Worm (Caenorhabditis elegans) whole organism, early embryonic: ENCODE data around the gene dex-1.

Experiments
- ceh-13 ChIP-seq: fragments of 200-800 bp; sonication (Bioruptor generic); optimal IDR thresholded peaks from 2 replicates; lab custom pipeline; 2018; ENCODE audit warnings: mild to moderate bottlenecking, missing genetic modification characterization, missing compliant biosample characterization
- ceh-36 ChIP-seq: sonication (generic microtip); optimal IDR thresholded peaks from 2 replicates; lab custom pipeline; 2016; ENCODE audit warnings: missing genetic modification characterization, inconsistent platforms, missing compliant biosample characterization
- ets-7 ChIP-seq: sonication (generic microtip); optimal IDR thresholded peaks from 2 replicates; lab custom pipeline; 2016; ENCODE audit warnings: missing genotype, missing genetic modification characterization, missing compliant biosample characterization
- sea-1 ChIP-seq: fragments of 200-800 bp; sonication (Bioruptor generic); conservative IDR thresholded peaks from 2 replicates; pipeline ENCODE4 v1.3.6; 2022; ENCODE audit warnings: missing genetic modification characterization, missing compliant biosample characterization
- tbx-37 ChIP-seq: fragments of 200-800 bp; sonication (Bioruptor generic); conservative IDR thresholded peaks from 2 replicates; pipeline ENCODE4 v1.3.6; 2022; ENCODE audit warnings: missing genetic modification reagents, missing genetic modification characterization, missing compliant biosample characterization

DNA sequence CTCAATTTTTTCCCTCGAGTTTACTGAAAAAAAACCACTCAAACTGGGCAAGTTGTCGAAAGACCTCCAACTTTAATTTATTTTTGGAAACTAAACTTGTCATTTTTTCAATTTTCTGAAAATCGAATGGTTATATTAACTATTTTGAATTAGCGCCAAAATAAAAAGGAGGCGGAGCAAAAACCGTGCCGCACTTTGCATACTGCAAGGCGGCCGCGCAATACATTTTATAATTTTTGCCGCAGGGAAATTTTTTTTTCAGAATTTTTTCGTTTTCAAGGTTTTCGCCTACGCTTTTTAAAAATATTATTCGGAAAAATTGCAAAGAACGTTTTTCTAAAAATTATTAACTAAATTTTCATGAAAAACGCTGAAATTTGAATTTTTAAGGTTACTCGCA lies 22.2 kb upstream of the dex-1 start:
- TF ChIP-seq ceh-36 (tag; lab: Kevin White, UChicago) (no peak), tbx-37 (GFP tag; lab: Robert Waterston, UW) (no peak), ceh-13 (GFP tag; lab: Kevin White, UChicago) (no peak), ets-7 (tag; lab: Kevin White, UChicago) (no peak), sea-1 (no peak)
